Fruit fly (Drosophila melanogaster): ENCODE results near the gene Noc1.

Gene Noc1

DNA sequence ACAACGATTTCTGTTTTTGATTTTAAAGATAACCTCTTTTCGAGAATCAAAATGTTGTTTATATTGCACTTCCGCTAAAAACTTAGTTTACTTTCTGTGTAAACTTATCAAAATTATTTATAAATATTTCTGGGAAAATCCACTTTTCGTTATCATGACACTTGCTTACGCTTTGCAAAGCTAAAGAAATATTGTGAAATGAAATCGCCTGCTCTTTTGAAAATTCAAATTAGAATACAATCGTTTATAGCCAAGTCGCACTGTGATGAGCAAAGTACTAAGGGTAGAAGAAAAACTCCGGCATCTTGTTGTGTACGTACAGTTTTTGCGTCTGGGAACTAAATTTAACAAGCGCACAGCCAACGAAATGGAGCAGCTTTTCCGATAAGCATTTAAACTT lies 49.9 kb downstream of the Noc1 start:
- no peak for TF ChIP-seq HLH106 (tag; optimal IDR thresholded peaks at IDR 0.05)
- TF ChIP-seq dsf (GFP tag; optimal IDR thresholded peaks at IDR 0.05; ENCODE audit: borderline replicate concordance): no peak
- TF ChIP-seq Sp1 (GFP tag; optimal IDR thresholded peaks at IDR 0.05): no peak
- TF ChIP-seq sv (GFP tag; optimal IDR thresholded peaks at IDR 0.05): no peak
- TF ChIP-seq usp (GFP tag; optimal IDR thresholded peaks at IDR 0.05): no peak
- TF ChIP-seq N (GFP tag; optimal IDR thresholded peaks at IDR 0.05): no peak
- TF ChIP-seq Vsx2 (GFP tag; optimal IDR thresholded peaks at IDR 0.05; ENCODE audit: partially characterized antibody): no peak
- TF ChIP-seq Abd-B (GFP tag; optimal IDR thresholded peaks at IDR 0.05): no peak
- TF ChIP-seq Myc (optimal IDR thresholded peaks at IDR 0.05): no peak
- no peak for TF ChIP-seq dmrt93B (GFP tag; optimal IDR thresholded peaks at IDR 0.05)
- TF ChIP-seq Jra (GFP tag; optimal IDR thresholded peaks at IDR 0.05): no peak

DNA sequence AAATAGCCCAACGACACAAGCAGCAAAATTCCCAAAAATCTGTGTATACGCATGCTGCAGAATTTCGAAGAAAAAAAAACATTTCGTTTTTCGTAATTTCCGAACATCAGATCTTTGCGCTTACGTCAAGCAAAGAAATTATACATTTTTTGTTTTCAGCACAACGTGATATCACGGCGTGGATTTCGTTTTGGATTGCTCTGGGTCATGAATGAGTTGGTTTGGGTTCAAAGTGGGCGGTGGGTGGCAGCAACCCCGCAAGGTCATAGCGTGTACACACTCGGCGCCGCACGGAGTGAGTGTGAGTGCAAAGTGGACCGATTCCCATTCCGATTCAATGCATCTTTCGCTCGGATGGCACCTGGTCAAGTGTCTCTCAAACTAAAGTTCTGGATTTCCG lies 50.3 kb downstream of the Noc1 start:
- TF ChIP-seq CG32264 (GFP tag; optimal IDR thresholded peaks at IDR 0.05) (no peak), Rel (GFP tag; optimal IDR thresholded peaks at IDR 0.05) (no peak), Rel (tag; optimal IDR thresholded peaks at IDR 0.05) (no peak), dmrt93B (GFP tag; optimal IDR thresholded peaks at IDR 0.05) (no peak)

DNA sequence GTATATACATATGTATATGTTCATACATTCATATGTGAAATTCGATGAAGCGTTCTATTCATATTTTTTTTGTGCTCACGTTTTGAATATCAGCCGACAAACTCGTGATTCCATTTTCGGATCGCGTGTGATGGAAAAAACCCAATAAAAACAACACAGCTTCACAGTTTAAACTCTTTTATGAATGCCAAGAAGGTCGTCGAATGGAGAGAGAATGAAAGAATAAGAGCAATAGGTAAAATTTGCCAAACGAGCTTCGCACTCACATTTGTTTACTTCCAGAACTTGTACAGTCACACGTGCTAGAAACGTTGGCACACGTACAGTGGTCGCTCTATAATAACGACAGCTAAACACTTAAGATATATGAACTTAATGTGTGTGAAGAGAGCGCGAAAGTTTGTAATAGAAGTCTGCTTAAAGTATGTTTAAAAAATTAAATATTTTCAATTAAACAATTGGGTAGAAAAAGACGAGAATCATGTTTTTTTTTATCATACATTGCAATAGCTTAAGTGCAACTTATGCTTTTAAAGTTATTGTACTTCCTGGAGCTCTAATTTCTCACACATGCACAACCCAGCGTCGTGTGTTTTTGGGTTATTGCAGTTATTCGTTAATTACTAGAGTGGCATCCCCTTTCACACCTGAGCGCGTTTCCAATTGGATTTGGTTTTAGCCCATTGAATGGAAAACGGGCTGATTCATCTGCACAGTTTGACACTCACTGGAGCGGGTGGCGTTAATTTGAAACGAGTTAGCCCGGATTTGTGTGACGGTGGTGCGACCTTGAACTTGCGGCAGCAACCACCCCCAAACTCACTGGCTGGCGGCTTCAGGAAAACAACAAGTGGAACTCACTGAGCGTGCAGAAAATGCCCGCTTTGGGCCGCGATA lies 51.3 kb downstream of the Noc1 start:
- TF ChIP-seq CG32264 (GFP tag; optimal IDR thresholded peaks at IDR 0.05) (no peak), CrebA (GFP tag; optimal IDR thresholded peaks at IDR 0.05; ENCODE audit: borderline replicate concordance) (no peak), rgr (GFP tag; optimal IDR thresholded peaks at IDR 0.05) (no peak), GATAd (GFP tag; optimal IDR thresholded peaks at IDR 0.05) (no peak), Myc (optimal IDR thresholded peaks at IDR 0.05) (no peak), lola (GFP tag; optimal IDR thresholded peaks at IDR 0.05) (no peak), Jra (GFP tag; optimal IDR thresholded peaks at IDR 0.05) (no peak), Dfd (GFP tag; optimal IDR thresholded peaks at IDR 0.05) (no peak), Hr83 (GFP tag; optimal IDR thresholded peaks at IDR 0.05; ENCODE audit: poor library complexity, severe bottlenecking) (no peak), Abd-B (GFP tag; optimal IDR thresholded peaks at IDR 0.05) (no peak), h (GFP tag; optimal IDR thresholded peaks at IDR 0.05) (no peak), HLH106 (tag; optimal IDR thresholded peaks at IDR 0.05) (no peak), pan (optimal IDR thresholded peaks at IDR 0.05) (no peak), CG9705 (GFP tag; optimal IDR thresholded peaks at IDR 0.05) (no peak), woc (GFP tag; optimal IDR thresholded peaks at IDR 0.05) (no peak), dsf (GFP tag; optimal IDR thresholded peaks at IDR 0.05; ENCODE audit: borderline replicate concordance) (no peak), Sp1 (GFP tag; optimal IDR thresholded peaks at IDR 0.05) (no peak), dl (GFP tag; optimal IDR thresholded peaks at IDR 0.05; ENCODE audit: insufficient read depth in 1 of 2, partially characterized antibody in 2 of 2) (no peak), sv (GFP tag; optimal IDR thresholded peaks at IDR 0.05) (no peak), usp (GFP tag; optimal IDR thresholded peaks at IDR 0.05) (no peak)

All from whole organism, wandering third instar larva.